Worm (Caenorhabditis elegans) whole organism, L4/young adult: ENCODE measurements around the gene F56C3.1.

Experiments used
- W03F9.2 ChIP-seq: fragments of 150-350 bp; optimal IDR thresholded peaks from 2 replicates; lab custom pipeline; 2014; ENCODE audit warnings: missing biosample characterization, missing genetic modification characterization
- dao-5 ChIP-seq: sonication (generic microtip); optimal IDR thresholded peaks from 2 replicates; lab custom pipeline; 2016; ENCODE audit warnings: missing genotype, missing genetic modification characterization, moderate library complexity, missing compliant biosample characterization

DNA sequence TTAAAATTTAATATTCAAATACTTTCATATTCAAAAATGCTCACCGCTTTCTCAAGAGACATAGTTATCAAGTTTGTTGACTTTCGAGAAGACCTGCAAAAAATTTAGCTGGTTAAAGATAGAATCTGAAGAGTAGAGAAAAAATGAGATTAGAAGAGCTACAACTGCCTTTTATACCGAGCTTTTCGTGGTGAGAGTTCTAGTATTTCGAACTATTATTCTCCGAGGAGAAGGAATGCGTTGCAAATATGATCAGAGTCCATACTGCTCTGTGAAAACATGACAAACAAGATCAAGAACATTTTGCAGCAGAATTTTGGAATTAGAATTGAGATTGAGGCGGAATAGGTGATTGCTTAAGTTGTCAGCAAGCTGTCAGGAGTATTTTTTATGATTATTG is 26.5 kb upstream of the F56C3.1 start, which contains the start of gene F56C3.4:
- TF ChIP-seq W03F9.2 (tag; lab: Kevin White, UChicago), result no peak
- no peak for TF ChIP-seq dao-5 (tag; lab: Kevin White, UChicago)
